Fruit fly (Drosophila melanogaster): ENCODE data around the gene CG9641.

CG9641 gene

DNA sequence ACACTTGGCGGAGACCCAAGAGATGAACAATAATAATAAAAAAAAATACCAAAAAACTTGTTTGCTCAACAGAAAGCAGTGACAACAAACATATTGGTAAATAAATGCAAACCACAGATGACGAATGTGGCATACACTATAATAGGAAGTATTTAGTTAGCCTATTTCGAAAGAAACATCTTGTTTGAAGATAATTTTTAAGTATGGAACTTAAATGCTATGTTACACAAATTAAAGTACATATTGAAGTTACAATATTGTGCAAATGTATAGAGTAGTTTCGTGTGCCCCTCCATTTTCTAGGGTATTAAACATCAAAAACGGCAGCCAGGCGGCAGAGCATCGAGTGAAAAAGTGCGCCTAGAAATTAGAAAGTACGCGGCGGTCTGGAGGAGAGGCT lies 26.7 kb upstream of the CG9641 start (continued):
- TF ChIP-seq CG15269 (tag; optimal IDR thresholded peaks at IDR 0.05) (peak; percentile 59), CG15011 (GFP tag; optimal IDR thresholded peaks at IDR 0.05) (no peak), emc (GFP tag; optimal IDR thresholded peaks at IDR 0.05) (no peak), CG6854 (GFP tag; optimal IDR thresholded peaks at IDR 0.05) (no peak), CG6689 (GFP tag; IDR thresholded peaks at IDR 0.05) (peak; percentile 38; the same call in 1 of the 2 replicates), Vsx1 (GFP tag; optimal IDR thresholded peaks at IDR 0.05) (no peak), cas (GFP tag; IDR thresholded peaks at IDR 0.05) (no peak), luna (GFP tag; optimal IDR thresholded peaks at IDR 0.05) (no peak), tx (GFP tag; optimal IDR thresholded peaks at IDR 0.05) (no peak), peb (GFP tag; IDR thresholded peaks at IDR 0.05) (no peak), CG4707 (GFP tag; optimal IDR thresholded peaks at IDR 0.05) (peak; percentile 70), ken (GFP tag; IDR thresholded peaks at IDR 0.05) (peak; percentile 46; the same call in 1 of the 3 replicates), phol (tag; optimal IDR thresholded peaks at IDR 0.05) (peak; percentile 66), sna (GFP tag; IDR thresholded peaks at IDR 0.05; ENCODE audit: partially characterized antibody) (no peak), CG4424 (GFP tag; optimal IDR thresholded peaks at IDR 0.05) (no peak), Mes4 (GFP tag; optimal IDR thresholded peaks at IDR 0.05) (no peak), mirr (GFP tag; optimal IDR thresholded peaks at IDR 0.05) (no peak), ind (GFP tag; optimal IDR thresholded peaks at IDR 0.05) (peak; percentile 41), CG2116 (GFP tag; optimal IDR thresholded peaks at IDR 0.05) (no peak), CG17186 (GFP tag; optimal IDR thresholded peaks at IDR 0.05) (peak; percentile 2), Drgx (GFP tag; IDR thresholded peaks at IDR 0.05) (peak; percentile 76), CG12942 (GFP tag; optimal IDR thresholded peaks at IDR 0.05) (peak; percentile 25), CG12391 (tag; optimal IDR thresholded peaks at IDR 0.05) (peak; percentile 53), Sin3A (optimal IDR thresholded peaks at IDR 0.05) (no peak), CG32767 (GFP tag; IDR thresholded peaks at IDR 0.05) (0 out of 2 replicates have a peak, but pooled peaks have one; percentile 13), inv (GFP tag; IDR thresholded peaks at IDR 0.05; ENCODE audit: partially characterized antibody) (no peak), CG11093 (GFP tag; IDR thresholded peaks at IDR 0.05) (peak; percentile 28; the same call in 1 of the 3 replicates), Elba2 (GFP tag; optimal IDR thresholded peaks at IDR 0.05) (no peak), eyg (GFP tag; optimal IDR thresholded peaks at IDR 0.05) (no peak), CG9437 (GFP tag; optimal IDR thresholded peaks at IDR 0.05) (peak; percentile 40), CG10366 (GFP tag; IDR thresholded peaks at IDR 0.05) (peak; percentile 40; the same call in 1 of the 2 replicates), CG6765 (GFP tag; optimal IDR thresholded peaks at IDR 0.05) (no peak), CG30403 (GFP tag; optimal IDR thresholded peaks at IDR 0.05) (peak; percentile 24), Camta (GFP tag; optimal IDR thresholded peaks at IDR 0.05) (peak; percentile 19), CG14050 (GFP tag; IDR thresholded peaks at IDR 0.05) (0 out of 3 replicates have a peak, but pooled peaks have one; percentile 21), CG17328 (GFP tag; IDR thresholded peaks at IDR 0.05) (peak; percentile 38; the same call in 1 of the 2 replicates), yki (optimal IDR thresholded peaks at IDR 0.05) (no peak), CG31365 (tag; optimal IDR thresholded peaks at IDR 0.05) (no peak), fru (optimal IDR thresholded peaks at IDR 0.05) (no peak), pzg (GFP tag; optimal IDR thresholded peaks at IDR 0.05) (no peak), CG12659 (GFP tag; optimal IDR thresholded peaks at IDR 0.05) (peak; percentile 57), CG9215 (GFP tag; IDR thresholded peaks at IDR 0.05) (no peak), CG3407 (GFP tag; optimal IDR thresholded peaks at IDR 0.05) (peak; percentile 52), slp2 (GFP tag; optimal IDR thresholded peaks at IDR 0.05) (no peak), CG10565 (GFP tag; optimal IDR thresholded peaks at IDR 0.05) (no peak), Hr51 (GFP tag; optimal IDR thresholded peaks at IDR 0.05) (peak in 1 of 2 experiments; percentile 73), Bteb2 (GFP tag; optimal IDR thresholded peaks at IDR 0.05) (no peak), HLH54F (GFP tag; optimal IDR thresholded peaks at IDR 0.05) (no peak), CG5953 (GFP tag; IDR thresholded peaks at IDR 0.05) (peak; percentile 62), CG11504 (tag; optimal IDR thresholded peaks at IDR 0.05) (peak; percentile 81), wor (GFP tag; IDR thresholded peaks at IDR 0.05) (peak; percentile 49), pita (GFP tag; optimal IDR thresholded peaks at IDR 0.05) (no peak)

All from whole organism, embryonic.